Fruit fly (Drosophila melanogaster) whole organism, adult: ENCODE data around the gene CG12229.

Source experiments
- CG11617 ChIP-seq: fragments of 200-800 bp; sonication (Bioruptor generic); optimal IDR thresholded peaks from 2 replicates; lab custom pipeline; 2017; ENCODE audit warnings: mild to moderate bottlenecking, missing biosample characterization, missing genetic modification reagents, missing genetic modification characterization
- CG12768 ChIP-seq: fragments of 200-800 bp; sonication (Bioruptor generic); optimal IDR thresholded peaks from 2 replicates; lab custom pipeline; 2017; ENCODE audit warnings: missing biosample characterization, missing genetic modification characterization, mild to moderate bottlenecking, moderate library complexity, missing genetic modification reagents
- CG14711 ChIP-seq: fragments of 200-800 bp; sonication (Bioruptor generic); optimal IDR thresholded peaks from 2 replicates; lab custom pipeline; 2018; ENCODE audit warnings: missing biosample characterization, mild to moderate bottlenecking, missing genetic modification characterization, moderate library complexity
- CG1620 ChIP-seq: fragments of 200-800 bp; sonication (Bioruptor generic); optimal IDR thresholded peaks from 2 replicates; lab custom pipeline; 2016; ENCODE audit warnings: missing biosample characterization, missing genetic modification characterization
- CG33017 ChIP-seq: fragments of 200-800 bp; sonication (Bioruptor generic); optimal IDR thresholded peaks from 2 replicates; lab custom pipeline; 2018; ENCODE audit warnings: missing biosample characterization, mild to moderate bottlenecking, missing genetic modification characterization, moderate library complexity
- CG5204 ChIP-seq: fragments of 200-800 bp; sonication (Bioruptor generic); optimal IDR thresholded peaks from 2 replicates; lab custom pipeline; 2016; ENCODE audit warnings: missing biosample characterization, missing genetic modification characterization
- CG7045 ChIP-seq: fragments of 200-800 bp; sonication (Bioruptor generic); optimal IDR thresholded peaks from 2 replicates; lab custom pipeline; 2017; ENCODE audit warnings: missing biosample characterization, mild to moderate bottlenecking, missing genetic modification characterization
- CG7101 ChIP-seq: fragments of 200-800 bp; sonication (Bioruptor generic); optimal IDR thresholded peaks from 2 replicates; lab custom pipeline; 2018; ENCODE audit warnings: missing biosample characterization, mild to moderate bottlenecking, missing genetic modification characterization, moderate library complexity
- Clk ChIP-seq: fragments of 200-800 bp; sonication (Bioruptor generic); optimal IDR thresholded peaks from 2 replicates; lab custom pipeline; 2017; ENCODE audit warnings: missing biosample characterization, missing genetic modification characterization
- Crg-1 ChIP-seq: fragments of 200-800 bp; sonication (Bioruptor generic); optimal IDR thresholded peaks from 2 replicates; lab custom pipeline; 2016; ENCODE audit warnings: missing biosample characterization, missing genetic modification characterization
- Hr96 ChIP-seq: fragments of 200-800 bp; sonication (Bioruptor generic); optimal IDR thresholded peaks from 2 replicates; lab custom pipeline; 2016; ENCODE audit warnings: missing biosample characterization, missing genetic modification characterization
- Mnt ChIP-seq: fragments of 200-800 bp; sonication (Bioruptor generic); optimal IDR thresholded peaks from 2 replicates; lab custom pipeline; 2016; ENCODE audit warnings: missing biosample characterization, mild to moderate bottlenecking, missing genetic modification characterization
- bab1 ChIP-seq: fragments of 200-800 bp; sonication (Bioruptor generic); optimal IDR thresholded peaks from 3 replicates; lab custom pipeline; 2019; ENCODE audit warnings: missing biosample characterization, mild to moderate bottlenecking, missing genetic modification characterization, moderate library complexity
- cic ChIP-seq: fragments of 200-800 bp; sonication (Bioruptor generic); optimal IDR thresholded peaks from 2 replicates; lab custom pipeline; 2017; ENCODE audit warnings: missing biosample characterization, mild to moderate bottlenecking, missing genetic modification characterization, moderate library complexity
- cnc ChIP-seq, 2 experiments: fragments of >200 bp; optimal IDR thresholded peaks; 2 replicates each; lab custom pipeline; 2017
- kay ChIP-seq: fragments of 200-800 bp; sonication (Bioruptor generic); peaks from one replicate; lab custom pipeline; 2016; ENCODE audit warnings: missing biosample characterization, missing genetic modification characterization, borderline replicate concordance
- ovo ChIP-seq: fragments of 200-800 bp; sonication (Bioruptor generic); optimal IDR thresholded peaks from 2 replicates; lab custom pipeline; 2016; ENCODE audit warnings: missing biosample characterization, missing genetic modification characterization
- pad ChIP-seq: fragments of 200-800 bp; sonication (Bioruptor generic); optimal IDR thresholded peaks from 3 replicates; lab custom pipeline; 2017; ENCODE audit warnings: missing biosample characterization, missing genetic modification characterization, mild to moderate bottlenecking, moderate library complexity, missing genetic modification reagents
- tj ChIP-seq: fragments of 200-800 bp; sonication (Bioruptor generic); optimal IDR thresholded peaks from 3 replicates; lab custom pipeline; 2017; ENCODE audit warnings: missing biosample characterization, mild to moderate bottlenecking, missing genetic modification characterization, moderate library complexity
- toe ChIP-seq: fragments of 200-800 bp; sonication (Bioruptor generic); optimal IDR thresholded peaks from 2 replicates; lab custom pipeline; 2016; ENCODE audit warnings: missing biosample characterization, missing genetic modification characterization

CG12229 gene

DNA sequence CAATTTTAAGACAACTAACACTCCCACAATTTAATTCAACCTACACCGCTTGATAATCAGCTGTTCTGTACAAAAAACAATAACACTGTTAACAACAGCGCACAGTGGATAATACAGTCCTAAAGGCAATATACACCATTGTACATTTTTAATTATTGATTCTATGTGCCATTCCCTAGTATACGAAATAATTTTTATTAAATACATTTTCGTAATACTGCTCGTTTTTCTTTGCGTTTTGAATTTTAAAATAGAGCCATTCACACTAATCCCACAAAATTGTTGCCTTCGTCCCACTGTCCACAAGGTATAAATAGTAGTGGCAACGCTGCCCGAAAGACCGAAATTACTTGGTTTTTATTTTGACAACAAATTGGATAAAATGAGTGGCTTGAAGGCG, 2.7 kb downstream of the CG12229 start, which contains the start of the genes Coq4 and CG32176:
Gene Coq4 (minus strand): TSS at position 67 of the 400 bp plus-strand sequence.
Gene CG32176 (plus strand): TSS at position 314 of the 400 bp plus-strand sequence.
- TF ChIP-seq ovo (GFP tag; lab: Kevin White, UChicago) (peak; percentile 90), CG5204 (GFP tag; lab: Kevin White, UChicago) (peak; percentile 98), CG33017 (tag; lab: Kevin White, UChicago) (peak; percentile 93), CG11617 (GFP tag; lab: Kevin White, UChicago) (peak; percentile 94), cnc (optimal IDR thresholded peaks at IDR 0.05; lab: Kevin White, UChicago) (no peak), cic (GFP tag; lab: Kevin White, UChicago) (peak; percentile 17), CG12768 (peak; percentile 93), Clk (GFP tag; lab: Kevin White, UChicago) (peak; percentile 90), Mnt (GFP tag; lab: Kevin White, UChicago) (peak; percentile 90), CG14711 (tag; lab: Kevin White, UChicago) (peak; percentile 88), kay (GFP tag; lab: Kevin White, UChicago) (peak; percentile 98), CG1620 (peak; percentile 98), tj (GFP tag; lab: Kevin White, UChicago) (peak; percentile 82), CG7045 (GFP tag; lab: Kevin White, UChicago) (peak; percentile 96), pad (GFP tag; lab: Kevin White, UChicago) (peak; percentile 81), bab1 (GFP tag; lab: Kevin White, UChicago) (peak; percentile 97), Hr96 (GFP tag; lab: Kevin White, UChicago) (peak; percentile 96), CG7101 (tag; lab: Kevin White, UChicago) (peak; percentile 96), Crg-1 (GFP tag; lab: Kevin White, UChicago) (peak; percentile 96), toe (GFP tag; lab: Kevin White, UChicago) (peak; percentile 98)

DNA sequence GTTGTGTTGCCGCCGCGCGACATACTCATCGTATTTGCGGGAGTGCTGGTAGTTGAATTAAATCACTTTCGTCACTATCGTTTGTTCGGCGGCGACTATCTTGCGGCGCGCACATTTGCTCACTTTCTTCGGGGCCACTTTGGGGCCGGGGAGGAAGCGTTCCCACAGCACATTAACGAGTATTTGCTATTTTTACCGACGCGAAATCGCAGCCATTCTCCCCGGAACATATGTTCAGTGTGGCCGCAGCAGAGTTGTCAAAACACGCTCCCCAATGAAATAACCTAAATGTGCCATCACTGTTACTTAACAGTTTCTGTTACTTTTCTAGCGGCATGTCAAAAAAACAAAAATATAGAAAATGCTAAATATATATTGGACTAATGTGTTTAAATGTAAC, 3.3 kb downstream of the CG12229 start, which contains the start of gene frc:
Gene frc (minus strand): TSS at position 244 of the 400 bp plus-strand sequence.
- no peak for TF ChIP-seq CG7045 (GFP tag; lab: Kevin White, UChicago)
- TF ChIP-seq CG1620, result peak; percentile 24
- TF ChIP-seq CG14711 (tag; lab: Kevin White, UChicago), result peak; percentile 4
- TF ChIP-seq Mnt (GFP tag; lab: Kevin White, UChicago), result peak; percentile 47

DNA sequence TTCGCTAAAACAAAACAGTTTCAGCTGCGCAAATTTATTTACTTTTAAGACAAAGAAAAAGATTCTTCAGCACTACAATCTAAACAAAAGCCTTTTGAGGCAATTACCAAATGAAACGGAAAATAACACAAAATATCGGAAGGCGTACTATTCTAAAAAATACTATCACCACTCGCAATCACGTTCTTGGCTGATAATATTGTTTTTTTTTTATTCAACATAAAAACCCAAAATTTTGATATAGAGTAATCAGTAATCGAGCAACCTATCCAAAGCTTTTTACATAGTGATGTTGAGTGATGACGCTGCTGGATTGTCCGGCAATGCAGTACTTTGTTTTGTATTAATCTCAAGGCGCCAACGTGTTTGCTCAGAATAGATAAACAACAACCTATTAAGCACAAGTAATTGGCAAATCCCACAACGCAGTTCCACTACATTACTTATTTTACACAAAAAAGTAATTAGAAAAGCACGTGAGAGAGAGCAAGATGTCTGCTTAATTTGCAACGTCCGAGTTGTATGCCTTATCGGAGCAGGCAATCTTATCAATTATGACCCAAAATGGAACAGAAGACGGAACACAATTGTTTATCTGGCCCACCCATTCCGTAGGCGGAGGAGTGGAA, 5.2 kb downstream of the CG12229 start:
- TF ChIP-seq CG14711 (tag; lab: Kevin White, UChicago) (peak; percentile 24), CG1620 (no peak), cnc (optimal IDR thresholded peaks at IDR 0.05; lab: Kevin White, UChicago) (peak in 1 of 2 experiments; percentile 26), CG12768 (peak; percentile 9), kay (GFP tag; lab: Kevin White, UChicago) (no peak), toe (GFP tag; lab: Kevin White, UChicago) (no peak), pad (GFP tag; lab: Kevin White, UChicago) (peak; percentile 22), Crg-1 (GFP tag; lab: Kevin White, UChicago) (no peak), tj (GFP tag; lab: Kevin White, UChicago) (peak; percentile 13), CG7101 (tag; lab: Kevin White, UChicago) (peak; percentile 51), CG33017 (tag; lab: Kevin White, UChicago) (peak; percentile 52), bab1 (GFP tag; lab: Kevin White, UChicago) (no peak), Clk (GFP tag; lab: Kevin White, UChicago) (peak; percentile 15), cic (GFP tag; lab: Kevin White, UChicago) (peak; percentile 84), CG7045 (GFP tag; lab: Kevin White, UChicago) (peak; percentile 40), Mnt (GFP tag; lab: Kevin White, UChicago) (peak; percentile 66), Hr96 (GFP tag; lab: Kevin White, UChicago) (no peak), CG5204 (GFP tag; lab: Kevin White, UChicago) (no peak), CG11617 (GFP tag; lab: Kevin White, UChicago) (peak; percentile 17)

DNA sequence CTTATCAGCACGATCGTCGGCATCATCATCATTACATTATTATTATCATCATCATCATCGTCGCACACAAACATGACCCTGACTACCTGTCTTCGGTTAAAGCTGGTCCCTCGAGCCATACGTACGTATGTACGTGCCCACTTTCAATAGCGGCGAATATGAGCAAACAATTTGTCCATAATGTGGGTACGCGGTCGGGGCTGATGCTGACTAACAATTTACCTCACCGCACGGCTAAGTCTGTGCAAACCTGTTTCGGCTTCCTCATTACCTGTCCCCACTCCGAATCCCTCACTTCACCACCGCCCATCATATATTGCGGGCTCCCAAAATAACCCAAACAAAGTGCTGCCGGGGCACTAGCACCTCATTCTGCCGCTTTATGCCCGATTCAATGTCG, 5.8 kb downstream of the CG12229 start:
- no peak for TF ChIP-seq cnc (optimal IDR thresholded peaks at IDR 0.05; lab: Kevin White, UChicago)
- no peak for TF ChIP-seq Hr96 (GFP tag; lab: Kevin White, UChicago)
- no peak for TF ChIP-seq pad (GFP tag; lab: Kevin White, UChicago)
- no peak for TF ChIP-seq CG7101 (tag; lab: Kevin White, UChicago)
- no peak for TF ChIP-seq CG1620
- no peak for TF ChIP-seq CG11617 (GFP tag; lab: Kevin White, UChicago)
- TF ChIP-seq Mnt (GFP tag; lab: Kevin White, UChicago), result no peak
- TF ChIP-seq CG14711 (tag; lab: Kevin White, UChicago), result no peak
- TF ChIP-seq CG7045 (GFP tag; lab: Kevin White, UChicago), result no peak
- TF ChIP-seq CG33017 (tag; lab: Kevin White, UChicago), result no peak
- no peak for TF ChIP-seq tj (GFP tag; lab: Kevin White, UChicago)
- TF ChIP-seq Clk (GFP tag; lab: Kevin White, UChicago), result no peak
- no peak for TF ChIP-seq Crg-1 (GFP tag; lab: Kevin White, UChicago)
- no peak for TF ChIP-seq CG12768
- TF ChIP-seq cic (GFP tag; lab: Kevin White, UChicago), result no peak
- TF ChIP-seq ovo (GFP tag; lab: Kevin White, UChicago), result no peak
- no peak for TF ChIP-seq bab1 (GFP tag; lab: Kevin White, UChicago)
- no peak for TF ChIP-seq CG5204 (GFP tag; lab: Kevin White, UChicago)
- TF ChIP-seq toe (GFP tag; lab: Kevin White, UChicago), result no peak

DNA sequence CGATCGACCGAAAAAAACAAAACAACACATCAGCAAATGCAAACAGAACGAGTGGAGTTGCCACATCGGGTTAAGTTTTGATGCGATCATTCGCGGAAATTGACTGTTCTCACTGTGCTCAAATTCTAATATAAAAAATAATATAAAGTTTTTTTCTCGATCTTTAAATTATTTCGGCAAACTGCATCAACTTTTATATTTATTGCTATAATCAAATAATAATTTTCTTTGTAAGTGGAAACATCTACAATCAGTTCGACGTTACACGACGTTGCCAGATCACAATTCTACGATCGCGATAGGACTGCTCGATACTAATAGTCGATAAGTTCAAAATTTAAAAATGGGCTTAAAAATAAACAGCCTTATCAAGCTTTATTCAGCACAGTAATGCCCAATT, 7.5 kb downstream of the CG12229 start, which contains the start of gene Gorab:
Gene Gorab (minus strand): TSS at position 58 of the 400 bp plus-strand sequence.
- TF ChIP-seq bab1 (GFP tag; lab: Kevin White, UChicago) (peak; percentile 88), CG7045 (GFP tag; lab: Kevin White, UChicago) (peak; percentile 73), CG14711 (tag; lab: Kevin White, UChicago) (peak; percentile 82), cnc (optimal IDR thresholded peaks at IDR 0.05; lab: Kevin White, UChicago) (no peak), cic (GFP tag; lab: Kevin White, UChicago) (no peak), CG7101 (tag; lab: Kevin White, UChicago) (peak; percentile 79), pad (GFP tag; lab: Kevin White, UChicago) (peak; percentile 54), CG33017 (tag; lab: Kevin White, UChicago) (peak; percentile 59), CG12768 (peak; percentile 4), kay (GFP tag; lab: Kevin White, UChicago) (no peak), toe (GFP tag; lab: Kevin White, UChicago) (peak; percentile 76), ovo (GFP tag; lab: Kevin White, UChicago) (peak; percentile 43), Clk (GFP tag; lab: Kevin White, UChicago) (peak; percentile 58), CG5204 (GFP tag; lab: Kevin White, UChicago) (no peak), Crg-1 (GFP tag; lab: Kevin White, UChicago) (peak; percentile 67), Hr96 (GFP tag; lab: Kevin White, UChicago) (peak; percentile 55), CG1620 (peak; percentile 87), tj (GFP tag; lab: Kevin White, UChicago) (peak; percentile 61), CG11617 (GFP tag; lab: Kevin White, UChicago) (peak; percentile 74), Mnt (GFP tag; lab: Kevin White, UChicago) (peak; percentile 63)
